Fruit fly (Drosophila melanogaster) whole organism, embryonic: ENCODE measurements around the gene bor.

Source experiments
- CG10321 ChIP-seq: fragments of 200-800 bp; sonication (Bioruptor generic); IDR thresholded peaks from 2 replicates; pipeline ENCODE4 v1.3.6; 2022; ENCODE audit warnings: missing biosample characterization, missing genetic modification characterization
- CG10462 ChIP-seq: fragments of 200-800 bp; sonication (Bioruptor generic); optimal IDR thresholded peaks from 2 replicates; lab custom pipeline; 2016; ENCODE audit warnings: missing biosample characterization, missing genetic modification characterization
- CG10543 ChIP-seq: fragments of 200-800 bp; sonication (Bioruptor generic); optimal IDR thresholded peaks from 3 replicates; lab custom pipeline; 2017; ENCODE audit warnings: missing biosample characterization, mild to moderate bottlenecking, missing genetic modification characterization, moderate library complexity
- CG10654 ChIP-seq: fragments of 200-800 bp; sonication (Bioruptor generic); optimal IDR thresholded peaks from 2 replicates; lab custom pipeline; 2016; ENCODE audit warnings: missing biosample characterization, missing genetic modification characterization
- CG11504 ChIP-seq: fragments of 200-800 bp; sonication (Bioruptor generic); optimal IDR thresholded peaks from 3 replicates; lab custom pipeline; 2019; ENCODE audit warnings: missing biosample characterization, mild to moderate bottlenecking, missing genetic modification characterization, moderate library complexity
- CG12769 ChIP-seq: fragments of 200-800 bp; sonication (Bioruptor generic); optimal IDR thresholded peaks from 2 replicates; lab custom pipeline; 2019; ENCODE audit warnings: missing biosample characterization, mild to moderate bottlenecking, missing genetic modification characterization, moderate library complexity
- CG13894 ChIP-seq: fragments of 200-800 bp; sonication (Bioruptor generic); optimal IDR thresholded peaks from 3 replicates; lab custom pipeline; 2018; ENCODE audit warnings: missing biosample characterization, mild to moderate bottlenecking, missing genetic modification characterization, moderate library complexity
- CG15269 ChIP-seq: fragments of 200-800 bp; sonication (Bioruptor generic); optimal IDR thresholded peaks from 2 replicates; lab custom pipeline; 2018; ENCODE audit warnings: missing biosample characterization, mild to moderate bottlenecking, missing genetic modification characterization, moderate library complexity
- CG15514 ChIP-seq: fragments of 200-800 bp; sonication (Bioruptor generic); optimal IDR thresholded peaks from 3 replicates; lab custom pipeline; 2017; ENCODE audit warnings: missing biosample characterization, missing genetic modification characterization, mild to moderate bottlenecking, moderate library complexity, missing genetic modification reagents
- CG17829 ChIP-seq: fragments of 200-800 bp; optimal IDR thresholded peaks from 2 replicates; lab custom pipeline; 2019; ENCODE audit warnings: missing biosample characterization, mild to moderate bottlenecking, missing genetic modification characterization, moderate library complexity
- CG17912 ChIP-seq: fragments of 200-800 bp; sonication (Bioruptor generic); optimal IDR thresholded peaks from 2 replicates; lab custom pipeline; 2018; ENCODE audit warnings: missing biosample characterization, mild to moderate bottlenecking, missing genetic modification characterization
- CG18599 ChIP-seq: fragments of 200-800 bp; sonication (Bioruptor generic); optimal IDR thresholded peaks from 3 replicates; lab custom pipeline; 2017; ENCODE audit warnings: missing biosample characterization, missing genetic modification characterization, mild to moderate bottlenecking, moderate library complexity, missing genetic modification reagents
- CG5180 ChIP-seq: fragments of 200-800 bp; sonication (Bioruptor generic); optimal IDR thresholded peaks from 3 replicates; lab custom pipeline; 2017; ENCODE audit warnings: missing biosample characterization, missing genetic modification characterization, mild to moderate bottlenecking, moderate library complexity, missing genetic modification reagents
- CG6765 ChIP-seq: fragments of 200-800 bp; sonication (Bioruptor generic); optimal IDR thresholded peaks from 3 replicates; lab custom pipeline; 2017; ENCODE audit warnings: missing biosample characterization, mild to moderate bottlenecking, missing genetic modification characterization
- CG7786 ChIP-seq: fragments of 200-800 bp; sonication (Bioruptor generic); optimal IDR thresholded peaks from 2 replicates; lab custom pipeline; 2016; ENCODE audit warnings: missing biosample characterization, missing genetic modification characterization
- CG8290 ChIP-seq, 3 experiments: fragments of 200-800 bp; sonication (Bioruptor generic); optimal IDR thresholded peaks; 2 replicates each; lab custom pipeline; 2016 to 2019; ENCODE audit warnings: missing biosample characterization in 3 of 3, missing genetic modification characterization in 3 of 3, mild to moderate bottlenecking in 2 of 3, moderate library complexity in 1 of 3
- CG9609 ChIP-seq: fragments of 200-800 bp; sonication (Bioruptor generic); optimal IDR thresholded peaks from 3 replicates; lab custom pipeline; 2016; ENCODE audit warnings: missing biosample characterization, missing genetic modification characterization
- Deaf1 ChIP-seq: fragments of 200-800 bp; optimal IDR thresholded peaks from 3 replicates; lab custom pipeline; 2019; ENCODE audit warnings: missing biosample characterization, mild to moderate bottlenecking, missing genetic modification characterization, moderate library complexity
- Dfd ChIP-seq, 2 experiments: fragments of >200 bp; optimal IDR thresholded peaks; 2 replicates each; lab custom pipeline; 2017; ENCODE audit warnings: missing biosample characterization in 2 of 2, missing genetic modification characterization in 2 of 2
- Fer1 ChIP-seq: fragments of 200-800 bp; sonication (Bioruptor generic); optimal IDR thresholded peaks from 2 replicates; lab custom pipeline; 2017; ENCODE audit warnings: missing biosample characterization, mild to moderate bottlenecking, missing genetic modification characterization
- HLHmδ ChIP-seq: fragments of 200-800 bp; sonication (Bioruptor generic); optimal IDR thresholded peaks from 2 replicates; lab custom pipeline; 2018; ENCODE audit warnings: missing biosample characterization, mild to moderate bottlenecking, missing genetic modification characterization, moderate library complexity
- Lpt ChIP-seq: fragments of >200 bp; optimal IDR thresholded peaks from 2 replicates; lab custom pipeline; 2018; ENCODE audit warnings: missing biosample characterization, missing genetic modification characterization
- Med ChIP-seq: fragments of 200-800 bp; sonication (Bioruptor generic); peaks from one replicate; lab custom pipeline; 2016; ENCODE audit warnings: missing biosample characterization, missing genetic modification characterization, mild to moderate bottlenecking, inconsistent platforms, moderate library complexity
- NFAT ChIP-seq: fragments of 200-800 bp; sonication (Bioruptor generic); IDR thresholded peaks from 2 replicates; pipeline ENCODE4 v1.3.6; 2022; ENCODE audit warnings: missing biosample characterization, missing genetic modification characterization
- Sin3A ChIP-seq: fragments of >200 bp; optimal IDR thresholded peaks from 2 replicates; lab custom pipeline; 2018
- Trl ChIP-seq, 3 experiments: fragments of >200 bp in 2 of 3; fragments of 200-800 bp in 1 of 3; sonication (Bioruptor generic) in 1 of 3; optimal IDR thresholded peaks; 2 replicates in 1 of 3; 3 replicates in 2 of 3; lab custom pipeline; 2016 to 2017; ENCODE audit warnings: missing biosample characterization in 1 of 3, missing genetic modification characterization in 1 of 3
- abd-A ChIP-seq: fragments of 200-800 bp; sonication (Bioruptor generic); optimal IDR thresholded peaks from 3 replicates; lab custom pipeline; 2019; ENCODE audit warnings: missing biosample characterization, mild to moderate bottlenecking, missing genetic modification characterization, moderate library complexity
- bbx ChIP-seq: fragments of 200-800 bp; sonication (Bioruptor generic); IDR thresholded peaks from 2 replicates; pipeline ENCODE4 v1.3.6; 2022; ENCODE audit warnings: missing biosample characterization, missing genetic modification characterization; ENCODE audit not compliant: partially characterized antibody
- crp ChIP-seq, 2 experiments: fragments of 200-800 bp; sonication (Bioruptor generic); optimal IDR thresholded peaks; 2 replicates in 1 of 2; 3 replicates in 1 of 2; lab custom pipeline; 2017; ENCODE audit warnings: missing biosample characterization in 2 of 2, missing genetic modification characterization in 2 of 2, mild to moderate bottlenecking in 1 of 2, moderate library complexity in 1 of 2
- esg ChIP-seq: fragments of 200-800 bp; sonication (Bioruptor generic); conservative IDR thresholded peaks from 2 replicates; pipeline ENCODE4 v1.3.6; 2022; ENCODE audit warnings: missing biosample characterization, missing genetic modification characterization
- grau ChIP-seq: fragments of 200-800 bp; optimal IDR thresholded peaks from 3 replicates; lab custom pipeline; 2019; ENCODE audit warnings: missing biosample characterization, mild to moderate bottlenecking, missing genetic modification characterization, moderate library complexity
- gt ChIP-seq: fragments of 200-800 bp; sonication (Bioruptor generic); IDR thresholded peaks from 2 replicates; pipeline ENCODE4 v1.3.6; 2022; ENCODE audit warnings: missing biosample characterization, missing genetic modification characterization
- h ChIP-seq: fragments of >200 bp; optimal IDR thresholded peaks from 2 replicates; lab custom pipeline; 2017
- hb ChIP-seq: fragments of 200-800 bp; sonication (Bioruptor generic); IDR thresholded peaks from 3 replicates; pipeline ENCODE4 v1.3.6; 2022; ENCODE audit warnings: missing biosample characterization, missing genetic modification characterization; ENCODE audit not compliant: partially characterized antibody
- hkb ChIP-seq, 2 experiments: fragments of 200-800 bp in 1 of 2; fragments of >200 bp in 1 of 2; sonication (Bioruptor generic) in 1 of 2; IDR thresholded peaks in 1 of 2; optimal IDR thresholded peaks in 1 of 2; 2 replicates each; pipeline versions ENCODE4 v1.3.6 to Lab custom; 2017 to 2022; ENCODE audit warnings: missing biosample characterization in 1 of 2, missing genetic modification characterization in 1 of 2
- jumu ChIP-seq: fragments of 200-800 bp; sonication (Bioruptor generic); optimal IDR thresholded peaks from 3 replicates; lab custom pipeline; 2016; ENCODE audit warnings: missing biosample characterization, missing genetic modification characterization
- lab ChIP-seq: fragments of 200-800 bp; sonication (Bioruptor generic); optimal IDR thresholded peaks from 3 replicates; lab custom pipeline; 2017; ENCODE audit warnings: missing biosample characterization, missing genetic modification characterization, mild to moderate bottlenecking, moderate library complexity, missing genetic modification reagents
- mirr ChIP-seq: fragments of 200-800 bp; sonication (Bioruptor generic); optimal IDR thresholded peaks from 3 replicates; lab custom pipeline; 2018; ENCODE audit warnings: missing biosample characterization, mild to moderate bottlenecking, missing genetic modification characterization
- nom ChIP-seq: fragments of 200-800 bp; sonication (Bioruptor generic); optimal IDR thresholded peaks from 2 replicates; lab custom pipeline; 2017; ENCODE audit warnings: missing biosample characterization, missing genetic modification characterization, mild to moderate bottlenecking, moderate library complexity, missing genetic modification reagents
- peb ChIP-seq: fragments of 200-800 bp; sonication (Bioruptor generic); IDR thresholded peaks from 2 replicates; pipeline ENCODE4 v1.3.6; 2022; ENCODE audit warnings: missing biosample characterization, missing genetic modification characterization
- pros ChIP-seq: fragments of 200-800 bp; sonication (Bioruptor generic); optimal IDR thresholded peaks from 3 replicates; lab custom pipeline; 2019; ENCODE audit warnings: missing biosample characterization, mild to moderate bottlenecking, missing genetic modification characterization, moderate library complexity
- repo ChIP-seq: fragments of 200-800 bp; sonication (Bioruptor generic); optimal IDR thresholded peaks from 2 replicates; lab custom pipeline; 2016; ENCODE audit warnings: missing biosample characterization, missing genetic modification characterization
- so ChIP-seq: fragments of 200-800 bp; sonication (Bioruptor generic); IDR thresholded peaks from 3 replicates; pipeline ENCODE4 v1.3.6; 2022; ENCODE audit warnings: missing biosample characterization, missing genetic modification characterization
- sug ChIP-seq: fragments of 200-800 bp; optimal IDR thresholded peaks from 2 replicates; lab custom pipeline; 2019; ENCODE audit warnings: missing biosample characterization, mild to moderate bottlenecking, missing genetic modification characterization, moderate library complexity
- tap ChIP-seq: fragments of 200-800 bp; optimal IDR thresholded peaks from 3 replicates; lab custom pipeline; 2019; ENCODE audit warnings: missing biosample characterization, mild to moderate bottlenecking, missing genetic modification characterization, moderate library complexity

bor gene

dm6 chr3R:16252898-16253412, 11.0 kb downstream of the bor start (continued):
- TF ChIP-seq grau (no peak), esg (GFP tag; lab: Robert Waterston, UW) (no peak), CG12769 (peak; percentile 33), tap (tag; lab: Kevin White, UChicago) (no peak), gt (no peak), nom (peak; percentile 87), Sin3A (lab: Kevin White, UChicago) (no peak), CG5180 (GFP tag; lab: Kevin White, UChicago) (peak; percentile 78), CG10321 (GFP tag; lab: Robert Waterston, UW) (no peak), Lpt (no peak), Dfd (GFP tag; optimal IDR thresholded peaks at IDR 0.05; lab: Kevin White, UChicago) (no peak), h (lab: Kevin White, UChicago) (no peak), Deaf1 (tag; lab: Kevin White, UChicago) (peak; percentile 78), CG10654 (GFP tag; lab: Kevin White, UChicago) (no peak), abd-A (tag; lab: Kevin White, UChicago) (peak; percentile 68), jumu (GFP tag; lab: Kevin White, UChicago) (no peak), CG10462 (GFP tag; lab: Kevin White, UChicago) (no peak), pros (GFP tag; lab: Kevin White, UChicago) (peak; percentile 91), NFAT (GFP tag; lab: Robert Waterston, UW) (no peak), Trl (optimal IDR thresholded peaks at IDR 0.05; lab: Kevin White, UChicago) (no peak), Trl (GFP tag; optimal IDR thresholded peaks at IDR 0.05; lab: Kevin White, UChicago) (no peak), CG17912 (GFP tag; lab: Kevin White, UChicago) (no peak)
- TF ChIP-seq, all 482 proteins: peak for 15

DNA sequence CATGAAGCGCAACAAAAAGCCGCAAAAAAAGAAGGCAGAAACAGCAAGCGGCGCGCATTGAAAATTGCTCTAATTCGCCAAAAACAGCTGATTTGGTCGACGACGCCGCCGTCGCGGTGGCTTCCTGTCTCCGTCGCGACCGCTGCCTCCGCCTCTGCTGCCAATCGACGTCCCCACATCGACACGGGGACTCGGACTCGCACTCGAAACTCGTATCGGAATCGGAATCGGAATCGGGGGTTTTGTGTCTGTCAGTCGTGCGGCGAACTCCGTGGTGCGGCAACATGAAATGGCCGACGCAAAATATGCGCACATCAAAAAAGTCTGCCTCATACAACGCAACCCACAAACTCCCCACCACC, 12.0 kb downstream of the bor start:
- TF ChIP-seq CG15269 (tag; lab: Kevin White, UChicago) = peak; percentile 3
- peak; percentile 12 for TF ChIP-seq CG18599
- peak; percentile 4 for TF ChIP-seq Fer1
- TF ChIP-seq CG13894 (tag; lab: Kevin White, UChicago) = peak; percentile 94
- peak; percentile 37 for TF ChIP-seq CG11504 (tag; lab: Kevin White, UChicago)
- peak; percentile 94 for TF ChIP-seq Deaf1 (tag; lab: Kevin White, UChicago)
- no peak for TF ChIP-seq CG8290 (GFP tag; optimal IDR thresholded peaks at IDR 0.05; lab: Kevin White, UChicago)
- TF ChIP-seq CG8290 (tag; optimal IDR thresholded peaks at IDR 0.05; lab: Kevin White, UChicago) = peak in 1 of 2 experiments; percentile 69
- TF ChIP-seq so (GFP tag; lab: Robert Waterston, UW) = no peak
- TF ChIP-seq hkb (optimal IDR thresholded peaks at IDR 0.05; lab: Kevin White, UChicago) = no peak
- no peak for TF ChIP-seq hkb (GFP tag; IDR thresholded peaks at IDR 0.05; lab: Robert Waterston, UW)
- TF ChIP-seq CG7786 (GFP tag; lab: Kevin White, UChicago) = no peak
- peak; percentile 12 for TF ChIP-seq mirr
- TF ChIP-seq lab (GFP tag; lab: Kevin White, UChicago) = peak; percentile 12
- TF ChIP-seq Med (GFP tag; lab: Kevin White, UChicago) = peak; percentile 71
- no peak for TF ChIP-seq CG17829 (tag; lab: Kevin White, UChicago)
- TF ChIP-seq repo = no peak
- peak; percentile 3 for TF ChIP-seq sug (tag; lab: Kevin White, UChicago)
- no peak for TF ChIP-seq HLHmδ (GFP tag; lab: Kevin White, UChicago)
- peak; percentile 28 for TF ChIP-seq abd-A (tag; lab: Kevin White, UChicago)
- TF ChIP-seq bbx (GFP tag; lab: Robert Waterston, UW) = no peak
- peak; percentile 21 for TF ChIP-seq CG12769
- TF ChIP-seq CG5180 (GFP tag; lab: Kevin White, UChicago) = peak; percentile 15
- TF ChIP-seq CG10543 (GFP tag; lab: Kevin White, UChicago) = peak; percentile 68
- TF ChIP-seq hb = no peak
- no peak for TF ChIP-seq peb
- peak; percentile 44 for TF ChIP-seq CG15514
- peak; percentile 22 for TF ChIP-seq CG6765 (GFP tag; lab: Kevin White, UChicago)
- TF ChIP-seq CG9609 (GFP tag; lab: Kevin White, UChicago) = no peak
- TF ChIP-seq crp (GFP tag; optimal IDR thresholded peaks at IDR 0.05; lab: Kevin White, UChicago) = peak in 1 of 2 experiments; percentile 50
- TF ChIP-seq, all 482 proteins: peak for 18
